Fruit fly (Drosophila melanogaster): Measurements from ENCODE around the gene CG5290.
A peak's percentile ranks its signal among the peaks of the same experiment; 100 is the strongest.

CG5290 gene

DNA sequence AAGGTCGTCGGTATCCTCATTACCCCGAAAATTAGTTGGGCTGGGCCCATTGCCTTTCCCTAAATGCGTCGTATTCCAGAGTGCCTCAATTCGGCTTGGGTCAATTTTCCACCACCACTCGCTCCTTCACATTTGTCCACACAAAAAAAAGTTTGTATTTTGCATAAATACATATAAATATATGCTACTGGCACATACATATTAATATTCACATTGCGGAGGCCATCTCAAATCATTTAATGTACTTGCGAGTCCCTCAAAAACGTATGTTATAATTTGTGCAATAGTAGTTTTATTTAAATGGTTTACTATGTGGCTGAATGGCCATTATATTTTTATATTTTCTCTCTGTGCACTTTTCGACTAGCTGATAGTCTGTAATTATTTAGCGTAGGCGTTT is 29.2 kb upstream of the CG5290 start:
- TF ChIP-seq CG11762 (GFP tag; optimal IDR thresholded peaks at IDR 0.05; ENCODE audit: insufficient read depth): no peak
- no peak for TF ChIP-seq CG8632 (GFP tag; optimal IDR thresholded peaks at IDR 0.05)
- TF ChIP-seq CG4318 (GFP tag; optimal IDR thresholded peaks at IDR 0.05): no peak
- TF ChIP-seq Sox102F (GFP tag; optimal IDR thresholded peaks at IDR 0.05): no peak
- no peak for TF ChIP-seq CG34406 (GFP tag; optimal IDR thresholded peaks at IDR 0.05)
- TF ChIP-seq topi (GFP tag; optimal IDR thresholded peaks at IDR 0.05): no peak
- no peak for TF ChIP-seq Hr38 (GFP tag; optimal IDR thresholded peaks at IDR 0.05)
- no peak for TF ChIP-seq CG6854 (GFP tag; optimal IDR thresholded peaks at IDR 0.05)

- TF ChIP-seq CG6792 (GFP tag; optimal IDR thresholded peaks at IDR 0.05) (no peak), Ets21C (GFP tag; optimal IDR thresholded peaks at IDR 0.05) (no peak), CG10631 (GFP tag; optimal IDR thresholded peaks at IDR 0.05) (no peak), spab (GFP tag; optimal IDR thresholded peaks at IDR 0.05) (no peak), vri (GFP tag; optimal IDR thresholded peaks at IDR 0.05) (no peak)
Measured at dm6 chr3L:17940988-17941387, 28.6 kb upstream of the CG5290 start.

dm6 chr3L:17939649-17940048 is 27.3 kb upstream of the CG5290 start:
- TF ChIP-seq svp (GFP tag): peak; percentile 35
- peak; percentile 88 for TF ChIP-seq CG6854 (GFP tag; optimal IDR thresholded peaks at IDR 0.05)
- no peak for TF ChIP-seq Eip93F (GFP tag; optimal IDR thresholded peaks at IDR 0.05)
- peak; percentile 97 for TF ChIP-seq Blimp-1 (GFP tag; optimal IDR thresholded peaks at IDR 0.05)
- peak; percentile 55 for TF ChIP-seq Eip78C (GFP tag)
- peak; percentile 39 for TF ChIP-seq CG32006 (GFP tag; optimal IDR thresholded peaks at IDR 0.05)
- peak; percentile 31 for TF ChIP-seq CG8319 (GFP tag; optimal IDR thresholded peaks at IDR 0.05)
- TF ChIP-seq CG16779 (tag; optimal IDR thresholded peaks at IDR 0.05): no peak
- TF ChIP-seq topi (GFP tag; optimal IDR thresholded peaks at IDR 0.05): peak; percentile 48
- no peak; the same call in 2 of the 3 replicates for TF ChIP-seq CG6163 (GFP tag; IDR thresholded peaks at IDR 0.05)
- peak; percentile 16 for TF ChIP-seq CG34406 (GFP tag; optimal IDR thresholded peaks at IDR 0.05)
- peak; percentile 70 for TF ChIP-seq Eip75B (GFP tag; optimal IDR thresholded peaks at IDR 0.05)
- TF ChIP-seq CG4318 (GFP tag; optimal IDR thresholded peaks at IDR 0.05): no peak
- TF ChIP-seq CG11902 (GFP tag; optimal IDR thresholded peaks at IDR 0.05): no peak
- peak; percentile 10 for TF ChIP-seq esn (GFP tag; optimal IDR thresholded peaks at IDR 0.05)
- TF ChIP-seq CG1621 (tag; optimal IDR thresholded peaks at IDR 0.05): no peak
- no peak for TF ChIP-seq CG11294 (GFP tag; IDR thresholded peaks at IDR 0.05)
- TF ChIP-seq achi (GFP tag; optimal IDR thresholded peaks at IDR 0.05): peak; percentile 16
- TF ChIP-seq CG8632 (GFP tag; optimal IDR thresholded peaks at IDR 0.05): peak; percentile 35
- no peak for TF ChIP-seq fkh (GFP tag; optimal IDR thresholded peaks at IDR 0.05)
- TF ChIP-seq pdm3 (GFP tag; optimal IDR thresholded peaks at IDR 0.05): peak; percentile 12
- peak; percentile 34 for TF ChIP-seq Met (GFP tag; optimal IDR thresholded peaks at IDR 0.05)
- peak; percentile 34 for TF ChIP-seq CG3919 (GFP tag; optimal IDR thresholded peaks at IDR 0.05)
- TF ChIP-seq CG15336 (GFP tag; IDR thresholded peaks at IDR 0.05): 0 out of 2 replicates have a peak, but pooled peaks have one; percentile 7
- no peak for TF ChIP-seq Lpt (GFP tag; optimal IDR thresholded peaks at IDR 0.05)
- TF ChIP-seq CG3032 (tag; optimal IDR thresholded peaks at IDR 0.05): no peak
- peak; percentile 18 for TF ChIP-seq OdsH (GFP tag; optimal IDR thresholded peaks at IDR 0.05)
- peak; percentile 46 for TF ChIP-seq Sox102F (GFP tag; optimal IDR thresholded peaks at IDR 0.05)
- TF ChIP-seq salr (GFP tag; optimal IDR thresholded peaks at IDR 0.05): no peak
- no peak for TF ChIP-seq Hr39 (GFP tag; optimal IDR thresholded peaks at IDR 0.05)
- no peak for TF ChIP-seq Sox15 (GFP tag; optimal IDR thresholded peaks at IDR 0.05)

DNA sequence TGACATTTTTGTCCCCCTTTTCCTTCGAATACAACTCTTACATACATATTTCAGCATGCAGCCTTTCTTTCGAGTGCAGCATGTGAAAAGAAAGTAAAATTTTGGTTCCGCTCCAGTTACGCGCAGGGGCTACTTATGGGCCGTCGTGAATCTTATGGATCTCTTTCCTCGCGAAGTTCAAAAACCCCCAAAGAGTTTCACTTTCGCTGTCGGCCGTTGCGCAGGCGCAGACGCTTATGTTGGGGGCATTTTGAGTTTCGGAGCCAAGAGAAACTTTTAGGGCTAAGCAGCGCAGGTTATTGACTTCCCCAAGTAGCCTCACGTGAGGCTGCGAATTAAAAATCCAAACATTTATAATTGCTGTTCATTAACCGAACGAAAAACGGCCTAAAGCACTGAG is 26.3 kb upstream of the CG5290 start:
- TF ChIP-seq CG4318 (GFP tag; optimal IDR thresholded peaks at IDR 0.05) (no peak), eg (GFP tag; IDR thresholded peaks at IDR 0.05) (no peak), Blimp-1 (GFP tag; optimal IDR thresholded peaks at IDR 0.05) (peak; percentile 76), Eip78C (GFP tag) (peak; percentile 46)

All from whole organism, prepupa.